Worm (Caenorhabditis elegans) whole organism, L4 larva: ENCODE results near the gene twf-2.

Source experiments
- D1046.2 ChIP-seq: fragments of 200-800 bp; sonication (Bioruptor generic); IDR thresholded peaks from 2 replicates; pipeline ENCODE4 v1.3.6; 2022; ENCODE audit warnings: missing genetic modification characterization, missing compliant biosample characterization
- F10B5.3 ChIP-seq: sonication (generic microtip); optimal IDR thresholded peaks from 2 replicates; lab custom pipeline; 2016; ENCODE audit warnings: mild to moderate bottlenecking, missing genetic modification characterization, missing compliant biosample characterization
- R02D3.7 ChIP-seq: fragments of 150-350 bp; sonication (generic microtip); optimal IDR thresholded peaks from 3 replicates; lab custom pipeline; 2014; ENCODE audit warnings: missing biosample characterization, missing genetic modification characterization
- Y105C5A.15 ChIP-seq: fragments of 200-800 bp; sonication (Bioruptor generic); IDR thresholded peaks from 2 replicates; pipeline ENCODE4 v1.3.6; 2022; ENCODE audit warnings: missing genetic modification characterization, missing compliant biosample characterization
- Y75B8A.6 ChIP-seq: fragments of 200-800 bp; sonication (Bioruptor generic); IDR thresholded peaks from 2 replicates; pipeline ENCODE4 v1.3.6; 2022; ENCODE audit warnings: missing genetic modification reagents, missing genetic modification characterization, missing compliant biosample characterization
- ZK337.2 ChIP-seq: fragments of 200-800 bp; sonication (Bioruptor generic); IDR thresholded peaks from 2 replicates; pipeline ENCODE4 v1.3.6; 2022; ENCODE audit warnings: missing genetic modification reagents, missing genetic modification characterization, missing compliant biosample characterization
- ZK546.5 ChIP-seq, 2 experiments: sonication (generic microtip); optimal IDR thresholded peaks; 2 replicates each; lab custom pipeline; 2017; ENCODE audit warnings: missing biosample characterization in 2 of 2, missing genetic modification characterization in 2 of 2
- aha-1 ChIP-seq: fragments of 150-350 bp; peaks from one replicate; lab custom pipeline; 2014; ENCODE audit warnings: missing biosample characterization, missing genetic modification characterization
- aly-2 ChIP-seq: sonication (generic microtip); optimal IDR thresholded peaks from 2 replicates; lab custom pipeline; 2018; ENCODE audit warnings: missing biosample characterization, missing genetic modification characterization
- ama-1 ChIP-seq: fragments of 150-350 bp; optimal IDR thresholded peaks from 2 replicates; lab custom pipeline; 2014; ENCODE audit warnings: inconsistent platforms, mixed read lengths
- arid-1 ChIP-seq: fragments of 200-800 bp; sonication (Bioruptor generic); conservative IDR thresholded peaks from 2 replicates; pipeline ENCODE4 v1.3.6; 2022; ENCODE audit warnings: missing genetic modification reagents, missing genetic modification characterization, missing compliant biosample characterization
- ceh-32 ChIP-seq: sonication (generic microtip); optimal IDR thresholded peaks from 2 replicates; lab custom pipeline; 2016; ENCODE audit warnings: mild to moderate bottlenecking, missing genetic modification characterization, missing compliant biosample characterization; ENCODE audit not compliant: poor library complexity
- ceh-44 ChIP-seq: fragments of 200-800 bp; sonication (Bioruptor generic); IDR thresholded peaks from 2 replicates; pipeline ENCODE4 v1.3.6; 2022; ENCODE audit warnings: missing genetic modification reagents, missing genetic modification characterization, missing compliant biosample characterization
- daf-16 ChIP-seq, 3 experiments: sonication (generic microtip); optimal IDR thresholded peaks; 2 replicates each; lab custom pipeline; 2016 to 2017; ENCODE audit warnings: missing genetic modification characterization in 3 of 3, missing genetic modification reagents in 3 of 3, mild to moderate bottlenecking in 2 of 3, missing compliant biosample characterization in 2 of 3, missing biosample characterization in 1 of 3, moderate library complexity in 1 of 3
- daf-19 ChIP-seq: fragments of 200-800 bp; sonication (Bioruptor generic); conservative IDR thresholded peaks from 2 replicates; pipeline ENCODE4 v1.3.6; 2022; ENCODE audit warnings: missing genetic modification characterization, missing compliant biosample characterization
- daf-8 ChIP-seq: fragments of 200-800 bp; sonication (Bioruptor generic); IDR thresholded peaks from 2 replicates; pipeline ENCODE4 v1.3.6; 2022; ENCODE audit warnings: missing genetic modification characterization, missing compliant biosample characterization
- duxl-1 ChIP-seq: sonication (generic microtip); optimal IDR thresholded peaks from 2 replicates; lab custom pipeline; 2016; ENCODE audit warnings: mild to moderate bottlenecking, missing genetic modification characterization, moderate library complexity, missing compliant biosample characterization; ENCODE audit not compliant: poor library complexity
- egl-27 ChIP-seq: sonication (generic microtip); optimal IDR thresholded peaks from 3 replicates; lab custom pipeline; 2017; ENCODE audit warnings: missing biosample characterization, missing genetic modification reagents, missing genetic modification characterization
- egl-43 ChIP-seq: fragments of 200-800 bp; sonication (Bioruptor generic); IDR thresholded peaks from 2 replicates; pipeline ENCODE4 v1.3.6; 2022; ENCODE audit warnings: missing genetic modification reagents, missing genetic modification characterization, missing compliant biosample characterization
- fos-1 ChIP-seq: fragments of 150-350 bp; optimal IDR thresholded peaks from 2 replicates; lab custom pipeline; 2014; ENCODE audit warnings: missing biosample characterization, missing genetic modification characterization
- gei-8 ChIP-seq: fragments of 200-800 bp; sonication (Bioruptor generic); optimal IDR thresholded peaks from 2 replicates; lab custom pipeline; 2018; ENCODE audit warnings: mild to moderate bottlenecking, missing genetic modification characterization, missing compliant biosample characterization
- hif-1 ChIP-seq, 2 experiments: sonication (generic microtip); optimal IDR thresholded peaks; 2 replicates each; lab custom pipeline; 2016 to 2017; ENCODE audit warnings: missing compliant biosample characterization in 2 of 2, missing genetic modification characterization in 2 of 2, missing genetic modification reagents in 2 of 2, missing genotype in 2 of 2, mild to moderate bottlenecking in 1 of 2
- hlh-30 ChIP-seq: sonication (generic microtip); optimal IDR thresholded peaks from 2 replicates; lab custom pipeline; 2017; ENCODE audit warnings: antibody characterized with exemption, mild to moderate bottlenecking, missing genetic modification characterization, missing compliant biosample characterization; ENCODE audit not compliant: insufficient read depth
- lim-7 ChIP-seq: fragments of 200-800 bp; sonication (Bioruptor generic); IDR thresholded peaks from 2 replicates; pipeline ENCODE4 v1.3.6; 2022; ENCODE audit warnings: missing genetic modification characterization, missing compliant biosample characterization
- lin-13 ChIP-seq: fragments of 150-350 bp; optimal IDR thresholded peaks from 2 replicates; lab custom pipeline; 2014; ENCODE audit warnings: missing biosample characterization, missing genetic modification reagents, missing genetic modification characterization
- lin-29 ChIP-seq: fragments of 200-800 bp; sonication (Bioruptor generic); IDR thresholded peaks from 2 replicates; pipeline ENCODE4 v1.3.6; 2022; ENCODE audit warnings: missing genetic modification reagents, missing genetic modification characterization, missing compliant biosample characterization
- lin-38 ChIP-seq: fragments of 200-800 bp; sonication (Bioruptor generic); IDR thresholded peaks from 2 replicates; pipeline ENCODE4 v1.3.6; 2022; ENCODE audit warnings: missing genetic modification reagents, missing genetic modification characterization, missing compliant biosample characterization
- lin-39 ChIP-seq: fragments of 150-350 bp; optimal IDR thresholded peaks from 2 replicates; lab custom pipeline; 2014; ENCODE audit warnings: missing biosample characterization, missing genetic modification reagents, missing genetic modification characterization
- madf-5 ChIP-seq, 2 experiments: fragments of 200-800 bp; sonication (Bioruptor generic); IDR thresholded peaks; 2 replicates each; pipeline ENCODE4 v1.3.6; 2022; ENCODE audit warnings: missing compliant biosample characterization in 2 of 2, missing genetic modification characterization in 2 of 2
- madf-9 ChIP-seq: fragments of 200-800 bp; sonication (Bioruptor generic); conservative IDR thresholded peaks from 2 replicates; pipeline ENCODE4 v1.3.6; 2022; ENCODE audit warnings: missing genetic modification reagents, missing genetic modification characterization, missing compliant biosample characterization
- mdl-1 ChIP-seq, 2 experiments: fragments of 150-350 bp in 1 of 2; sonication (generic microtip) in 1 of 2; optimal IDR thresholded peaks; 2 replicates each; lab custom pipeline; 2014 to 2017; ENCODE audit warnings: missing biosample characterization in 2 of 2, missing genetic modification characterization in 2 of 2
- mxl-2 ChIP-seq: fragments of 200-800 bp; sonication (Bioruptor generic); conservative IDR thresholded peaks from 2 replicates; pipeline ENCODE4 v1.3.6; 2022; ENCODE audit warnings: missing genetic modification reagents, missing genetic modification characterization, missing compliant biosample characterization
- nhr-111 ChIP-seq: fragments of 200-800 bp; sonication (Bioruptor generic); optimal IDR thresholded peaks from 2 replicates; lab custom pipeline; 2018; ENCODE audit warnings: mild to moderate bottlenecking, missing genetic modification characterization, missing compliant biosample characterization
- nhr-25 ChIP-seq: sonication (generic microtip); optimal IDR thresholded peaks from 2 replicates; lab custom pipeline; 2017; ENCODE audit warnings: missing genetic modification characterization, mild to moderate bottlenecking, missing compliant biosample characterization, antibody characterized with exemption, moderate library complexity, borderline replicate concordance; ENCODE audit not compliant: insufficient read depth
- nhr-41 ChIP-seq: fragments of 200-800 bp; sonication (Bioruptor generic); IDR thresholded peaks from 2 replicates; pipeline ENCODE4 v1.3.6; 2022; ENCODE audit warnings: missing genetic modification reagents, missing genetic modification characterization, missing compliant biosample characterization
- nhr-76 ChIP-seq: fragments of 150-350 bp; optimal IDR thresholded peaks from 2 replicates; lab custom pipeline; 2014; ENCODE audit warnings: missing biosample characterization, missing genetic modification characterization
- nhr-77 ChIP-seq: fragments of 150-350 bp; optimal IDR thresholded peaks from 2 replicates; lab custom pipeline; 2014; ENCODE audit warnings: missing biosample characterization, missing genetic modification characterization
- pha-4 ChIP-seq, 2 experiments: fragments of 150-350 bp in 1 of 2; fragments of 200-800 bp in 1 of 2; sonication (Bioruptor generic) in 1 of 2; IDR thresholded peaks in 1 of 2; optimal IDR thresholded peaks in 1 of 2; 2 replicates each; pipeline versions ENCODE4 v1.3.6 to Lab custom; 2014 to 2022; ENCODE audit warnings: missing genetic modification characterization in 2 of 2, missing genetic modification reagents in 2 of 2, missing biosample characterization in 1 of 2, missing compliant biosample characterization in 1 of 2
- php-3 ChIP-seq: fragments of 200-800 bp; sonication (Bioruptor generic); IDR thresholded peaks from 2 replicates; pipeline ENCODE4 v1.3.6; 2022; ENCODE audit warnings: missing genetic modification reagents, missing genetic modification characterization, missing compliant biosample characterization
- rbr-2 ChIP-seq: sonication (generic microtip); optimal IDR thresholded peaks from 2 replicates; lab custom pipeline; 2016; ENCODE audit warnings: missing genotype, missing genetic modification characterization, missing compliant biosample characterization
- saeg-2 ChIP-seq: fragments of 200-800 bp; sonication (Bioruptor generic); IDR thresholded peaks from 2 replicates; pipeline ENCODE4 v1.3.6; 2022; ENCODE audit warnings: missing genetic modification reagents, missing genetic modification characterization, missing compliant biosample characterization
- set-16 ChIP-seq: fragments of 200-800 bp; sonication (Bioruptor generic); IDR thresholded peaks from 2 replicates; pipeline ENCODE4 v1.3.6; 2022; ENCODE audit warnings: missing genetic modification reagents, missing genetic modification characterization, missing compliant biosample characterization
- snpc-1.2 ChIP-seq: fragments of 200-800 bp; sonication (Bioruptor generic); IDR thresholded peaks from 2 replicates; pipeline ENCODE4 v1.3.6; 2022; ENCODE audit warnings: missing genetic modification reagents, missing genetic modification characterization, missing compliant biosample characterization
- spr-3 ChIP-seq: fragments of 200-800 bp; sonication (Bioruptor generic); optimal IDR thresholded peaks from 2 replicates; lab custom pipeline; 2018; ENCODE audit warnings: mild to moderate bottlenecking, missing genetic modification characterization, missing compliant biosample characterization
- unc-62 ChIP-seq, 3 experiments: fragments of 150-350 bp in 1 of 3; sonication (generic microtip); optimal IDR thresholded peaks in 2 of 3; peaks in 1 of 3; 1 replicate in 1 of 3; 2 replicates in 2 of 3; lab custom pipeline; 2014 to 2017; ENCODE audit warnings: missing biosample characterization in 3 of 3, missing genetic modification characterization in 3 of 3, missing genetic modification reagents in 3 of 3, missing genotype in 1 of 3
- zag-1 ChIP-seq: fragments of 150-350 bp; optimal IDR thresholded peaks from 2 replicates; lab custom pipeline; 2014; ENCODE audit warnings: missing biosample characterization, missing genetic modification characterization
- zfp-2 ChIP-seq: sonication (generic microtip); optimal IDR thresholded peaks from 2 replicates; lab custom pipeline; 2016; ENCODE audit warnings: mild to moderate bottlenecking, missing genetic modification characterization, missing compliant biosample characterization
- zip-11 ChIP-seq: fragments of 200-800 bp; sonication (Bioruptor generic); IDR thresholded peaks from 2 replicates; pipeline ENCODE4 v1.3.6; 2022; ENCODE audit warnings: missing genetic modification characterization, missing compliant biosample characterization
- zip-2 ChIP-seq: fragments of 150-350 bp; optimal IDR thresholded peaks from 2 replicates; lab custom pipeline; 2014; ENCODE audit warnings: missing biosample characterization, missing genetic modification characterization
- ztf-7 ChIP-seq: fragments of 150-350 bp; optimal IDR thresholded peaks from 2 replicates; lab custom pipeline; 2014; ENCODE audit warnings: missing biosample characterization, missing genetic modification characterization

The twf-2 gene

ce11 chrX:16404815-16405214 lies 41.2 kb upstream of the twf-2 start (continued):
- TF ChIP-seq D1046.2 (GFP tag; lab: Robert Waterston, UW) (no peak), zfp-2 (tag; lab: Kevin White, UChicago) (no peak), ZK337.2 (GFP tag; lab: Robert Waterston, UW) (no peak), hlh-30 (peak; percentile 71), duxl-1 (tag; lab: Kevin White, UChicago) (no peak), ztf-7 (no peak), fos-1 (tag; lab: Kevin White, UChicago) (no peak), egl-27 (tag; lab: Kevin White, UChicago) (no peak), nhr-76 (tag; lab: Kevin White, UChicago) (no peak), egl-43 (no peak), madf-5 (GFP tag; IDR thresholded peaks at IDR 0.05; lab: Robert Waterston, UW) (no peak), zip-11 (GFP tag; lab: Robert Waterston, UW) (no peak), Y105C5A.15 (GFP tag; lab: Robert Waterston, UW) (no peak), aly-2 (tag; lab: Kevin White, UChicago) (no peak), aha-1 (peak; percentile 33), gei-8 (GFP tag; lab: Kevin White, UChicago) (no peak), mxl-2 (GFP tag; lab: Robert Waterston, UW) (no peak), lin-38 (no peak), pha-4 (GFP tag; IDR thresholded peaks at IDR 0.05; lab: Robert Waterston, UW) (no peak), pha-4 (tag; optimal IDR thresholded peaks at IDR 0.05; lab: Kevin White, UChicago) (peak; percentile 4), daf-8 (GFP tag; lab: Robert Waterston, UW) (no peak), set-16 (GFP tag; lab: Robert Waterston, UW) (no peak), snpc-1.2 (GFP tag; lab: Robert Waterston, UW) (no peak), nhr-111 (no peak), ZK546.5 (tag; optimal IDR thresholded peaks at IDR 0.05; lab: Kevin White, UChicago) (no peak), zag-1 (no peak), madf-9 (no peak), mdl-1 (tag; optimal IDR thresholded peaks at IDR 0.05; lab: Kevin White, UChicago) (peak in 1 of 2 experiments; percentile 57), lim-7 (GFP tag; lab: Robert Waterston, UW) (no peak), lin-13 (GFP tag; lab: Kevin White, UChicago) (no peak), php-3 (GFP tag; lab: Robert Waterston, UW) (peak; percentile 92), ceh-44 (GFP tag; lab: Robert Waterston, UW) (no peak), Y75B8A.6 (GFP tag; lab: Robert Waterston, UW) (no peak), rbr-2 (tag; lab: Kevin White, UChicago) (no peak), ceh-32 (no peak), hif-1 (tag; optimal IDR thresholded peaks at IDR 0.05; lab: Kevin White, UChicago) (no peak), ama-1 (no peak), R02D3.7 (tag; lab: Kevin White, UChicago) (no peak), saeg-2 (GFP tag; lab: Robert Waterston, UW) (no peak), nhr-77 (tag; lab: Kevin White, UChicago) (no peak), zip-2 (tag; lab: Kevin White, UChicago) (no peak), nhr-25 (no peak), nhr-41 (GFP tag; lab: Robert Waterston, UW) (no peak), unc-62 (GFP tag; optimal IDR thresholded peaks at IDR 0.05 in 1 of 2; lab: Kevin White, UChicago) (no peak), unc-62 (tag; optimal IDR thresholded peaks at IDR 0.05; lab: Kevin White, UChicago) (no peak), spr-3 (no peak), lin-39 (tag; lab: Kevin White, UChicago) (no peak), arid-1 (GFP tag; lab: Robert Waterston, UW) (no peak), daf-19 (GFP tag; lab: Robert Waterston, UW) (no peak), lin-29 (GFP tag; lab: Robert Waterston, UW) (no peak), F10B5.3 (tag; lab: Kevin White, UChicago) (no peak), daf-16 (GFP tag; optimal IDR thresholded peaks at IDR 0.05; lab: Kevin White, UChicago) (no peak), daf-16 (tag; optimal IDR thresholded peaks at IDR 0.05; lab: Kevin White, UChicago) (peak; percentile 93)
